Fruit fly (Drosophila melanogaster) whole organism, embryonic: ENCODE results near the gene CG14326.

Experiments
- CG10321 ChIP-seq: fragments of 200-800 bp; sonication (Bioruptor generic); IDR thresholded peaks from 2 replicates; pipeline ENCODE4 v1.3.6; 2022; ENCODE audit warnings: missing biosample characterization, missing genetic modification characterization
- CG10431 ChIP-seq: fragments of 200-800 bp; sonication (Bioruptor generic); optimal IDR thresholded peaks from 3 replicates; lab custom pipeline; 2018; ENCODE audit warnings: missing biosample characterization, mild to moderate bottlenecking, missing genetic modification characterization
- CG12071 ChIP-seq: fragments of 200-800 bp; sonication (Bioruptor generic); optimal IDR thresholded peaks from 3 replicates; lab custom pipeline; 2018; ENCODE audit warnings: missing biosample characterization, mild to moderate bottlenecking, missing genetic modification characterization
- CG12219 ChIP-seq: fragments of 200-800 bp; sonication (Bioruptor generic); optimal IDR thresholded peaks from 3 replicates; lab custom pipeline; 2018; ENCODE audit warnings: missing biosample characterization, mild to moderate bottlenecking, missing genetic modification characterization
- CG1233 ChIP-seq: fragments of 200-800 bp; sonication (Bioruptor generic); optimal IDR thresholded peaks from 4 replicates; lab custom pipeline; 2018; ENCODE audit warnings: missing biosample characterization, mild to moderate bottlenecking, missing genetic modification characterization
- CG13775 ChIP-seq: fragments of 200-800 bp; sonication (Bioruptor generic); optimal IDR thresholded peaks from 3 replicates; lab custom pipeline; 2017; ENCODE audit warnings: missing biosample characterization, mild to moderate bottlenecking, missing genetic modification characterization
- CG15011 ChIP-seq: fragments of 200-800 bp; sonication (Bioruptor generic); optimal IDR thresholded peaks from 3 replicates; lab custom pipeline; 2018; ENCODE audit warnings: missing biosample characterization, mild to moderate bottlenecking, missing genetic modification characterization
- CG17328 ChIP-seq: fragments of 200-800 bp; sonication (Bioruptor generic); IDR thresholded peaks from 2 replicates; pipeline ENCODE4 v1.3.6; 2022; ENCODE audit warnings: missing biosample characterization, missing genetic modification characterization
- CG17385 ChIP-seq: fragments of 200-800 bp; sonication (Bioruptor generic); optimal IDR thresholded peaks from 3 replicates; lab custom pipeline; 2018; ENCODE audit warnings: missing biosample characterization, mild to moderate bottlenecking, missing genetic modification characterization
- CG17568 ChIP-seq: fragments of 200-800 bp; sonication (Bioruptor generic); optimal IDR thresholded peaks from 2 replicates; lab custom pipeline; 2018; ENCODE audit warnings: missing biosample characterization, mild to moderate bottlenecking, missing genetic modification characterization, moderate library complexity
- CG2129 ChIP-seq: fragments of 200-800 bp; sonication (Bioruptor generic); IDR thresholded peaks from 2 replicates; pipeline ENCODE4 v1.3.6; 2022; ENCODE audit warnings: missing biosample characterization, missing genetic modification characterization; ENCODE audit not compliant: partially characterized antibody
- CG2875 ChIP-seq: fragments of 200-800 bp; sonication (Bioruptor generic); optimal IDR thresholded peaks from 2 replicates; lab custom pipeline; 2017; ENCODE audit warnings: missing biosample characterization, mild to moderate bottlenecking, missing genetic modification characterization, missing genetic modification reagents
- CG3281 ChIP-seq: fragments of 200-800 bp; sonication (Bioruptor generic); optimal IDR thresholded peaks from 3 replicates; lab custom pipeline; 2017; ENCODE audit warnings: missing biosample characterization, mild to moderate bottlenecking, missing genetic modification characterization
- CG3407 ChIP-seq: fragments of 200-800 bp; sonication (Bioruptor generic); optimal IDR thresholded peaks from 2 replicates; lab custom pipeline; 2018; ENCODE audit warnings: missing biosample characterization, mild to moderate bottlenecking, missing genetic modification characterization
- CG6254 ChIP-seq: fragments of 200-800 bp; sonication (Bioruptor generic); optimal IDR thresholded peaks from 3 replicates; lab custom pipeline; 2017; ENCODE audit warnings: mild to moderate bottlenecking, missing biosample characterization, missing genetic modification reagents, missing genetic modification characterization
- CG9727 ChIP-seq: fragments of 200-800 bp; sonication (Bioruptor generic); optimal IDR thresholded peaks from 3 replicates; lab custom pipeline; 2017; ENCODE audit warnings: missing biosample characterization, mild to moderate bottlenecking, missing genetic modification characterization
- CG9817 ChIP-seq: fragments of 200-800 bp; sonication (Bioruptor generic); optimal IDR thresholded peaks from 2 replicates; lab custom pipeline; 2018; ENCODE audit warnings: missing biosample characterization, mild to moderate bottlenecking, missing genetic modification characterization, moderate library complexity
- CkIIα-i1 ChIP-seq: fragments of 200-800 bp; sonication (Bioruptor generic); IDR thresholded peaks from 2 replicates; pipeline ENCODE4 v1.3.6; 2022; ENCODE audit warnings: missing biosample characterization, missing genetic modification characterization
- CoRest ChIP-seq: fragments of 200-800 bp; sonication (Bioruptor generic); optimal IDR thresholded peaks from 3 replicates; lab custom pipeline; 2018; ENCODE audit warnings: missing biosample characterization, mild to moderate bottlenecking, missing genetic modification characterization, moderate library complexity
- D ChIP-seq, 2 experiments: fragments of 200-800 bp in 1 of 2; fragments of >200 bp in 1 of 2; sonication (Bioruptor generic) in 1 of 2; optimal IDR thresholded peaks; 2 replicates in 1 of 2; 3 replicates in 1 of 2; lab custom pipeline; 2017; ENCODE audit warnings: mild to moderate bottlenecking in 1 of 2, missing biosample characterization in 1 of 2, missing genetic modification characterization in 1 of 2, missing genetic modification reagents in 1 of 2
- Dip2 ChIP-seq: fragments of 200-800 bp; sonication (Bioruptor generic); IDR thresholded peaks from 2 replicates; pipeline ENCODE4 v1.3.6; 2022; ENCODE audit warnings: missing biosample characterization, missing genetic modification characterization
- Ets97D ChIP-seq: fragments of 200-800 bp; sonication (Bioruptor generic); optimal IDR thresholded peaks from 3 replicates; lab custom pipeline; 2016; ENCODE audit warnings: missing biosample characterization, missing genetic modification characterization
- Lim3 ChIP-seq: fragments of 200-800 bp; sonication (Bioruptor generic); IDR thresholded peaks from 2 replicates; pipeline ENCODE4 v1.3.6; 2022; ENCODE audit warnings: missing biosample characterization, missing genetic modification characterization
- Meics ChIP-seq: fragments of 200-800 bp; sonication (Bioruptor generic); optimal IDR thresholded peaks from 2 replicates; lab custom pipeline; 2017; ENCODE audit warnings: missing biosample characterization, mild to moderate bottlenecking, missing genetic modification characterization
- Nf-YC ChIP-seq: fragments of 200-800 bp; optimal IDR thresholded peaks from 3 replicates; lab custom pipeline; 2019; ENCODE audit warnings: missing biosample characterization, mild to moderate bottlenecking, missing genetic modification characterization, moderate library complexity
- PHDP ChIP-seq: fragments of 200-800 bp; sonication (Bioruptor generic); optimal IDR thresholded peaks from 3 replicates; lab custom pipeline; 2018; ENCODE audit warnings: missing biosample characterization, mild to moderate bottlenecking, missing genetic modification characterization, moderate library complexity
- Sox102F ChIP-seq: fragments of 200-800 bp; sonication (Bioruptor generic); optimal IDR thresholded peaks from 2 replicates; lab custom pipeline; 2018; ENCODE audit warnings: missing biosample characterization, mild to moderate bottlenecking, missing genetic modification characterization, moderate library complexity
- al ChIP-seq: fragments of 200-800 bp; sonication (Bioruptor generic); IDR thresholded peaks from 2 replicates; pipeline ENCODE4 v1.3.6; 2022; ENCODE audit warnings: missing biosample characterization, missing genetic modification characterization
- ase ChIP-seq: fragments of 200-800 bp; sonication (Bioruptor generic); IDR thresholded peaks from 3 replicates; pipeline ENCODE4 v1.3.6; 2022; ENCODE audit warnings: missing biosample characterization, missing genetic modification characterization
- bsh ChIP-seq, 2 experiments: fragments of 200-800 bp; sonication (Bioruptor generic); optimal IDR thresholded peaks; 2 replicates each; lab custom pipeline; 2017 to 2018; ENCODE audit warnings: mild to moderate bottlenecking in 2 of 2, missing biosample characterization in 2 of 2, missing genetic modification characterization in 2 of 2, moderate library complexity in 1 of 2
- chif ChIP-seq, 2 experiments: fragments of 200-800 bp; sonication (Bioruptor generic); optimal IDR thresholded peaks; 3 replicates each; lab custom pipeline; 2016; ENCODE audit warnings: missing biosample characterization in 2 of 2, missing genetic modification characterization in 2 of 2
- chm ChIP-seq: fragments of 200-800 bp; sonication (Bioruptor generic); IDR thresholded peaks from 2 replicates; pipeline ENCODE4 v1.3.6; 2022; ENCODE audit warnings: missing biosample characterization, missing genetic modification characterization
- ci ChIP-seq: fragments of 200-800 bp; sonication (Bioruptor generic); IDR thresholded peaks from 3 replicates; pipeline ENCODE4 v1.3.6; 2022; ENCODE audit warnings: missing biosample characterization, missing genetic modification characterization
- dmrt99B ChIP-seq: fragments of 200-800 bp; sonication (Bioruptor generic); optimal IDR thresholded peaks from 2 replicates; lab custom pipeline; 2018; ENCODE audit warnings: missing biosample characterization, mild to moderate bottlenecking, missing genetic modification characterization, moderate library complexity
- eve ChIP-seq, 2 experiments: fragments of >200 bp; optimal IDR thresholded peaks; 2 replicates each; lab custom pipeline; 2017; ENCODE audit warnings: missing biosample characterization in 2 of 2, missing genetic modification characterization in 2 of 2
- fd64A ChIP-seq: fragments of 200-800 bp; sonication (Bioruptor generic); optimal IDR thresholded peaks from 3 replicates; lab custom pipeline; 2018; ENCODE audit warnings: missing biosample characterization, mild to moderate bottlenecking, missing genetic modification characterization
- gcm ChIP-seq: fragments of 200-800 bp; sonication (Bioruptor generic); optimal IDR thresholded peaks from 2 replicates; lab custom pipeline; 2019; ENCODE audit warnings: missing biosample characterization, mild to moderate bottlenecking, missing genetic modification characterization, moderate library complexity
- h ChIP-seq: fragments of >200 bp; optimal IDR thresholded peaks from 2 replicates; lab custom pipeline; 2017
- hkb ChIP-seq, 2 experiments: fragments of 200-800 bp in 1 of 2; fragments of >200 bp in 1 of 2; sonication (Bioruptor generic) in 1 of 2; IDR thresholded peaks in 1 of 2; optimal IDR thresholded peaks in 1 of 2; 2 replicates each; pipeline versions ENCODE4 v1.3.6 to Lab custom; 2017 to 2022; ENCODE audit warnings: missing biosample characterization in 1 of 2, missing genetic modification characterization in 1 of 2
- kay ChIP-seq: fragments of 200-800 bp; sonication (Bioruptor generic); optimal IDR thresholded peaks from 2 replicates; lab custom pipeline; 2016; ENCODE audit warnings: missing biosample characterization, missing genetic modification characterization
- nau ChIP-seq: fragments of 200-800 bp; sonication (Bioruptor generic); optimal IDR thresholded peaks from 3 replicates; lab custom pipeline; 2017; ENCODE audit warnings: missing biosample characterization, mild to moderate bottlenecking, missing genetic modification characterization, missing genetic modification reagents
- nerfin-1 ChIP-seq: fragments of 200-800 bp; sonication (Bioruptor generic); optimal IDR thresholded peaks from 3 replicates; lab custom pipeline; 2019; ENCODE audit warnings: missing biosample characterization, mild to moderate bottlenecking, missing genetic modification characterization, moderate library complexity
- pb ChIP-seq: fragments of 200-800 bp; sonication (Bioruptor generic); optimal IDR thresholded peaks from 3 replicates; lab custom pipeline; 2016; ENCODE audit warnings: missing biosample characterization, missing genetic modification characterization
- sens-2 ChIP-seq: fragments of 200-800 bp; sonication (Bioruptor generic); IDR thresholded peaks from 2 replicates; pipeline ENCODE4 v1.3.6; 2022; ENCODE audit warnings: missing biosample characterization, missing genetic modification characterization
- seq ChIP-seq: fragments of 200-800 bp; sonication (Bioruptor generic); IDR thresholded peaks from 2 replicates; pipeline ENCODE4 v1.3.6; 2022; ENCODE audit warnings: missing biosample characterization, missing genetic modification characterization
- sim ChIP-seq: fragments of 200-800 bp; sonication (Bioruptor generic); IDR thresholded peaks from 2 replicates; pipeline ENCODE4 v1.3.6; 2022; ENCODE audit warnings: missing biosample characterization, missing genetic modification characterization
- sisA ChIP-seq: fragments of 200-800 bp; sonication (Bioruptor generic); IDR thresholded peaks from 2 replicates; pipeline ENCODE4 v1.3.6; 2022; ENCODE audit warnings: missing biosample characterization, missing genetic modification characterization
- tgo ChIP-seq: fragments of 200-800 bp; sonication (Bioruptor generic); IDR thresholded peaks from 3 replicates; pipeline ENCODE4 v1.3.6; 2022; ENCODE audit warnings: missing biosample characterization, missing genetic modification characterization
- vfl ChIP-seq: fragments of 200-800 bp; sonication (Bioruptor generic); optimal IDR thresholded peaks from 2 replicates; lab custom pipeline; 2016; ENCODE audit warnings: missing biosample characterization, missing genetic modification characterization
- zen2 ChIP-seq: fragments of 200-800 bp; sonication (Bioruptor generic); IDR thresholded peaks from 3 replicates; pipeline ENCODE4 v1.3.6; 2022; ENCODE audit warnings: missing biosample characterization, missing genetic modification characterization; ENCODE audit not compliant: partially characterized antibody

The CG14326 gene

DNA sequence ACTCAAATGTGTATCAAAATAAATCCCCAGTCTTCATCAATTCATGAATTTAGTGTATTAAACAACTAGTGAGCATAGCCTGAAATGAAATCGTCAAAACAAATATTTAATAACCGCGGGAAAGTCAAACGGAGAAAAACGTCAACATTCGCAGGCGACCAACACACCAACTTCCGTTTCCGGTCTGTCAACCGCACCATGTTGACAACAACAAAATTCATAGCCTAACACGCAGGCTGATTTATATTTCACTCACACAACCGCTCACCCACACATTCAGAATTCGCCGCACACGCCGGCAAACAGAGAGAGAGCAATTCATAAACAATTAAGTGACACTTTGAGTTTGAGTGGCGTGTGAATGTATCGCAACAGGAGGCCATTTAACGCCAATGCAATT is 36.1 kb downstream of the CG14326 start (continued):
- no peak for TF ChIP-seq Nf-YC (tag; lab: Kevin White, UChicago)
- TF ChIP-seq CG10321 (GFP tag; lab: Robert Waterston, UW), result no peak
- peak; percentile 25 for TF ChIP-seq dmrt99B
- peak; percentile 31 for TF ChIP-seq fd64A (GFP tag; lab: Kevin White, UChicago)
- peak; percentile 43 for TF ChIP-seq nerfin-1 (tag; lab: Kevin White, UChicago)
- TF ChIP-seq CG15011, result no peak
- TF ChIP-seq CG2129, result no peak
- peak; percentile 58 for TF ChIP-seq gcm (GFP tag; lab: Kevin White, UChicago)
- TF ChIP-seq CoRest (tag; lab: Kevin White, UChicago), result peak; percentile 33
- peak; percentile 52 for TF ChIP-seq CG17328
- peak; percentile 96 for TF ChIP-seq Ets97D (GFP tag; lab: Kevin White, UChicago)
- no peak for TF ChIP-seq CG3281 (GFP tag; lab: Kevin White, UChicago)
- TF ChIP-seq CG6254 (GFP tag; lab: Kevin White, UChicago), result peak; percentile 58
- TF ChIP-seq CG12071 (GFP tag; lab: Kevin White, UChicago), result peak; percentile 41
- TF ChIP-seq sens-2 (GFP tag; lab: Robert Waterston, UW), result 0 out of 2 replicates have a peak, but pooled peaks have one; percentile 43
- TF ChIP-seq al, result no peak
- TF ChIP-seq seq (GFP tag; lab: Robert Waterston, UW), result no peak
- peak; percentile 89 for TF ChIP-seq ci (GFP tag; lab: Robert Waterston, UW)
- no peak for TF ChIP-seq vfl (GFP tag; lab: Kevin White, UChicago)
- peak; percentile 16 for TF ChIP-seq CG3407 (GFP tag; lab: Kevin White, UChicago)
- TF ChIP-seq eve (GFP tag; optimal IDR thresholded peaks at IDR 0.05; lab: Kevin White, UChicago), result no peak
- TF ChIP-seq CkIIα-i1 (GFP tag; lab: Robert Waterston, UW), result no peak
- peak; percentile 10 for TF ChIP-seq CG9817 (tag; lab: Kevin White, UChicago)
- no peak for TF ChIP-seq Dip2
- TF ChIP-seq CG9727 (GFP tag; lab: Kevin White, UChicago), result peak; percentile 22
- peak; percentile 39 for TF ChIP-seq CG13775 (GFP tag; lab: Kevin White, UChicago)
- TF ChIP-seq sisA (GFP tag; lab: Robert Waterston, UW), result no peak
- TF ChIP-seq tgo (GFP tag; lab: Robert Waterston, UW), result no peak
- TF ChIP-seq nau (GFP tag; lab: Kevin White, UChicago), result peak; percentile 15
- TF ChIP-seq zen2, result no peak
- peak; percentile 57 for TF ChIP-seq CG17385 (GFP tag; lab: Kevin White, UChicago)
- TF ChIP-seq ase (GFP tag; lab: Robert Waterston, UW), result no peak
- TF ChIP-seq Sox102F (GFP tag; lab: Kevin White, UChicago), result no peak
- peak; percentile 61 for TF ChIP-seq CG1233 (GFP tag; lab: Kevin White, UChicago)
- peak; percentile 77 for TF ChIP-seq sim
- TF ChIP-seq pb (GFP tag; lab: Kevin White, UChicago), result no peak
- TF ChIP-seq chm (GFP tag; lab: Robert Waterston, UW), result peak; percentile 67
- TF ChIP-seq hkb (optimal IDR thresholded peaks at IDR 0.05; lab: Kevin White, UChicago), result no peak
- TF ChIP-seq hkb (GFP tag; IDR thresholded peaks at IDR 0.05; lab: Robert Waterston, UW), result peak; percentile 38
- TF ChIP-seq CG2875 (GFP tag; lab: Kevin White, UChicago), result peak; percentile 50
- TF ChIP-seq D (optimal IDR thresholded peaks at IDR 0.05; lab: Kevin White, UChicago), result no peak
- TF ChIP-seq D (GFP tag; optimal IDR thresholded peaks at IDR 0.05; lab: Kevin White, UChicago), result peak; percentile 3
- no peak for TF ChIP-seq kay (GFP tag; lab: Kevin White, UChicago)
- TF ChIP-seq CG17568 (GFP tag; lab: Kevin White, UChicago), result peak; percentile 67
- no peak for TF ChIP-seq chif (GFP tag; optimal IDR thresholded peaks at IDR 0.05; lab: Kevin White, UChicago)
- TF ChIP-seq bsh (GFP tag; optimal IDR thresholded peaks at IDR 0.05; lab: Kevin White, UChicago), result peak in 1 of 2 experiments; percentile 46
- peak; percentile 65 for TF ChIP-seq CG12219 (GFP tag; lab: Kevin White, UChicago)
- peak; percentile 27 for TF ChIP-seq CG10431 (GFP tag; lab: Kevin White, UChicago)
- TF ChIP-seq Lim3 (GFP tag; lab: Robert Waterston, UW), result no peak
- TF ChIP-seq Meics (GFP tag; lab: Kevin White, UChicago), result no peak
- TF ChIP-seq PHDP (tag; lab: Kevin White, UChicago), result peak; percentile 64
- no peak for TF ChIP-seq h (lab: Kevin White, UChicago)
